Worm (Caenorhabditis elegans): ENCODE data around the gene glb-20.

ce11 chrX:13600136-13600535 is 44.2 kb upstream of the glb-20 start, which contains the start of gene F54B11.7:
- TF ChIP-seq W03F9.2 (tag; optimal IDR thresholded peaks at IDR 0.05) (no peak), him-1 (tag; optimal IDR thresholded peaks at IDR 0.05) (no peak)
